Worm (Caenorhabditis elegans) whole organism, mixed stage, embryonic: ENCODE results near the gene mrpl-35.

Experiments
- blmp-1 ChIP-seq: fragments of 150-350 bp; optimal IDR thresholded peaks from 2 replicates; lab custom pipeline; 2014; ENCODE audit warnings: missing biosample characterization, missing genetic modification characterization
- cnd-1 ChIP-seq: fragments of 200-800 bp; sonication (Bioruptor generic); optimal IDR thresholded peaks from 2 replicates; lab custom pipeline; 2018; ENCODE audit warnings: mild to moderate bottlenecking, missing genetic modification characterization, missing compliant biosample characterization
- elt-3 ChIP-seq: fragments of 150-350 bp; optimal IDR thresholded peaks from 2 replicates; lab custom pipeline; 2014; ENCODE audit warnings: missing biosample characterization, missing genetic modification characterization
- flh-1 ChIP-seq: fragments of 200-800 bp; sonication (Bioruptor generic); optimal IDR thresholded peaks from 2 replicates; lab custom pipeline; 2018; ENCODE audit warnings: mild to moderate bottlenecking, missing genetic modification characterization, moderate library complexity, missing compliant biosample characterization
- mep-1 ChIP-seq: fragments of 150-350 bp; optimal IDR thresholded peaks from 2 replicates; lab custom pipeline; 2017; ENCODE audit warnings: missing biosample characterization, missing genetic modification reagents, missing genetic modification characterization, inconsistent platforms
- mls-2 ChIP-seq: sonication (generic microtip); optimal IDR thresholded peaks from 2 replicates; lab custom pipeline; 2016; ENCODE audit warnings: mild to moderate bottlenecking, missing genetic modification characterization, moderate library complexity, missing compliant biosample characterization
- snpc-4 ChIP-seq: fragments of 150-350 bp; optimal IDR thresholded peaks from 2 replicates; lab custom pipeline; 2014; ENCODE audit warnings: missing biosample characterization, missing genetic modification characterization
- tbx-8 ChIP-seq: fragments of 200-800 bp; sonication (Bioruptor generic); optimal IDR thresholded peaks from 2 replicates; lab custom pipeline; 2018; ENCODE audit warnings: mild to moderate bottlenecking, missing genetic modification characterization, moderate library complexity, missing compliant biosample characterization
- unc-62 ChIP-seq: fragments of 150-350 bp; optimal IDR thresholded peaks from 2 replicates; lab custom pipeline; 2014; ENCODE audit warnings: missing biosample characterization, missing genetic modification reagents, missing genetic modification characterization

DNA sequence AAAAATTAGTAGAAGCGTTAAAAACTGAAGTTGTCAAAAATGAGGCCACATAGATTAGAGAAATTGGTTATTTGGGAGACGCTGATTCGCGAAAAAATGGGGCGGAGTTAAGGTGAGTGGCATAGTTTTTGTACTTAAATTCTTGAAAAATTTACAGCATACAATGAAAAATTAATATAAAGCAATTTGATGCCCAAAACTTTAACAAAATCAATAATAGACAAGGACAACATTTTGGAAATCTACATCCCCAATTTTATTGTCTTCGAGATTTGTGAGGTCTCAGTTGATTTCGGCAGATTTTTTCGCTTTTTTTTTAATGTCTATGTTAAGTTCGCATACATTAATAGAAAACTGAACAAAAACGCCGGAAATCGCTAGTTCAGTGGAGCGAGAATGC lies 33.8 kb upstream of the mrpl-35 start:
- TF ChIP-seq mep-1 (tag; lab: Kevin White, UChicago) (no peak), cnd-1 (tag; lab: Kevin White, UChicago) (peak; percentile 22), snpc-4 (tag; lab: Kevin White, UChicago) (no peak), blmp-1 (no peak), mls-2 (tag; lab: Kevin White, UChicago) (peak; percentile 29), elt-3 (no peak), unc-62 (GFP tag; lab: Kevin White, UChicago) (no peak), flh-1 (GFP tag; lab: Kevin White, UChicago) (no peak), tbx-8 (GFP tag; lab: Kevin White, UChicago) (peak; percentile 73)
